Fruit fly (Drosophila melanogaster) whole organism, embryonic: ENCODE data around the gene CG8907.
A peak's percentile ranks its signal among the peaks of the same experiment; 100 is the strongest.

ENCODE experiments used
- B-H1 ChIP-seq: fragments of 200-800 bp; sonication (Bioruptor generic); IDR thresholded peaks from 3 replicates; pipeline ENCODE4 v1.3.6; 2022; ENCODE audit warnings: missing biosample characterization, missing genetic modification characterization
- Blimp-1 ChIP-seq: fragments of 200-800 bp; sonication (Bioruptor generic); optimal IDR thresholded peaks from 3 replicates; lab custom pipeline; 2018; ENCODE audit warnings: missing biosample characterization, missing genetic modification characterization, mild to moderate bottlenecking, moderate library complexity, missing genetic modification reagents
- CG14965 ChIP-seq: fragments of 200-800 bp; sonication (Bioruptor generic); optimal IDR thresholded peaks from 2 replicates; lab custom pipeline; 2016; ENCODE audit warnings: missing biosample characterization, missing genetic modification characterization, borderline replicate concordance
- CG1602 ChIP-seq: fragments of 200-800 bp; sonication (Bioruptor generic); optimal IDR thresholded peaks from 3 replicates; lab custom pipeline; 2016; ENCODE audit warnings: missing biosample characterization, missing genetic modification characterization
- CG16813 ChIP-seq: fragments of 200-800 bp; sonication (Bioruptor generic); IDR thresholded peaks from 3 replicates; pipeline ENCODE4 v1.3.6; 2022; ENCODE audit warnings: missing biosample characterization, missing genetic modification characterization; ENCODE audit not compliant: partially characterized antibody
- CG17186 ChIP-seq: fragments of 200-800 bp; sonication (Bioruptor generic); optimal IDR thresholded peaks from 3 replicates; lab custom pipeline; 2017; ENCODE audit warnings: missing biosample characterization, missing genetic modification reagents, missing genetic modification characterization
- CG2678 ChIP-seq: fragments of 200-800 bp; sonication (Bioruptor generic); optimal IDR thresholded peaks from 3 replicates; lab custom pipeline; 2019; ENCODE audit warnings: missing biosample characterization, mild to moderate bottlenecking, missing genetic modification characterization, moderate library complexity
- CG34422 ChIP-seq: fragments of 200-800 bp; sonication (Bioruptor generic); IDR thresholded peaks from 3 replicates; pipeline ENCODE4 v1.3.6; 2022; ENCODE audit warnings: missing biosample characterization, missing genetic modification characterization
- CG3838 ChIP-seq: fragments of 200-800 bp; sonication (Bioruptor generic); optimal IDR thresholded peaks from 3 replicates; lab custom pipeline; 2016; ENCODE audit warnings: missing biosample characterization, missing genetic modification characterization
- CG4707 ChIP-seq: fragments of 200-800 bp; sonication (Bioruptor generic); optimal IDR thresholded peaks from 2 replicates; lab custom pipeline; 2018; ENCODE audit warnings: missing biosample characterization, mild to moderate bottlenecking, missing genetic modification characterization, moderate library complexity
- CG4820 ChIP-seq: fragments of 200-800 bp; sonication (Bioruptor generic); optimal IDR thresholded peaks from 3 replicates; lab custom pipeline; 2016; ENCODE audit warnings: missing biosample characterization, missing genetic modification characterization
- CG6813 ChIP-seq: fragments of 200-800 bp; sonication (Bioruptor generic); optimal IDR thresholded peaks from 2 replicates; lab custom pipeline; 2017; ENCODE audit warnings: missing biosample characterization, missing genetic modification characterization, mild to moderate bottlenecking, moderate library complexity, missing genetic modification reagents
- CG7556 ChIP-seq: fragments of 200-800 bp; sonication (Bioruptor generic); optimal IDR thresholded peaks from 2 replicates; lab custom pipeline; 2017; ENCODE audit warnings: missing biosample characterization, mild to moderate bottlenecking, missing genetic modification characterization
- CG9437 ChIP-seq: fragments of 200-800 bp; sonication (Bioruptor generic); optimal IDR thresholded peaks from 2 replicates; lab custom pipeline; 2018; ENCODE audit warnings: missing biosample characterization, mild to moderate bottlenecking, missing genetic modification characterization
- D19B ChIP-seq: fragments of 200-800 bp; sonication (Bioruptor generic); optimal IDR thresholded peaks from 2 replicates; lab custom pipeline; 2017; ENCODE audit warnings: missing biosample characterization, mild to moderate bottlenecking, missing genetic modification characterization
- Dek ChIP-seq: fragments of 200-800 bp; sonication (Bioruptor generic); optimal IDR thresholded peaks from 3 replicates; lab custom pipeline; 2019; ENCODE audit warnings: missing biosample characterization, mild to moderate bottlenecking, missing genetic modification characterization, moderate library complexity
- Dll ChIP-seq: fragments of 200-800 bp; sonication (Bioruptor generic); IDR thresholded peaks from 4 replicates; pipeline ENCODE4 v1.3.6; 2022; ENCODE audit warnings: missing biosample characterization, missing genetic modification characterization; ENCODE audit not compliant: partially characterized antibody
- Drgx ChIP-seq: fragments of 200-800 bp; sonication (Bioruptor generic); IDR thresholded peaks from 2 replicates; pipeline ENCODE4 v1.3.6; 2022; ENCODE audit warnings: missing biosample characterization, missing genetic modification characterization
- E2f2 ChIP-seq: fragments of 200-800 bp; sonication (Bioruptor generic); IDR thresholded peaks from 2 replicates; pipeline ENCODE4 v1.3.6; 2022; ENCODE audit warnings: missing biosample characterization, missing genetic modification characterization
- Ets65A ChIP-seq: fragments of 200-800 bp; sonication (Bioruptor generic); peaks from one replicate; lab custom pipeline; 2016; ENCODE audit warnings: missing biosample characterization, missing genetic modification characterization
- Fer2 ChIP-seq: fragments of 200-800 bp; sonication (Bioruptor generic); optimal IDR thresholded peaks from 2 replicates; lab custom pipeline; 2018; ENCODE audit warnings: missing biosample characterization, mild to moderate bottlenecking, missing genetic modification characterization, moderate library complexity
- HmgD ChIP-seq: fragments of 200-800 bp; sonication (Bioruptor generic); optimal IDR thresholded peaks from 3 replicates; lab custom pipeline; 2016; ENCODE audit warnings: missing biosample characterization, missing genetic modification characterization
- Hmr ChIP-seq: fragments of 200-800 bp; sonication (Bioruptor generic); optimal IDR thresholded peaks from 3 replicates; lab custom pipeline; 2017; ENCODE audit warnings: mild to moderate bottlenecking, missing biosample characterization, missing genetic modification reagents, missing genetic modification characterization
- Hr3 ChIP-seq: fragments of 200-800 bp; sonication (Bioruptor generic); optimal IDR thresholded peaks from 3 replicates; lab custom pipeline; 2016; ENCODE audit warnings: missing biosample characterization, missing genetic modification characterization
- MESR4 ChIP-seq: fragments of 200-800 bp; sonication (Bioruptor generic); optimal IDR thresholded peaks from 2 replicates; lab custom pipeline; 2018; ENCODE audit warnings: missing biosample characterization, mild to moderate bottlenecking, missing genetic modification characterization, moderate library complexity
- Mes4 ChIP-seq: fragments of 200-800 bp; sonication (Bioruptor generic); optimal IDR thresholded peaks from 2 replicates; lab custom pipeline; 2016; ENCODE audit warnings: missing biosample characterization, missing genetic modification characterization
- Ssrp ChIP-seq: fragments of 200-800 bp; sonication (Bioruptor generic); optimal IDR thresholded peaks from 2 replicates; lab custom pipeline; 2018; ENCODE audit warnings: missing biosample characterization, mild to moderate bottlenecking, missing genetic modification characterization, moderate library complexity
- Usf ChIP-seq: fragments of 200-800 bp; sonication (Bioruptor generic); optimal IDR thresholded peaks from 2 replicates; lab custom pipeline; 2017; ENCODE audit warnings: missing genotype, missing biosample characterization, missing genetic modification characterization
- ase ChIP-seq: fragments of 200-800 bp; sonication (Bioruptor generic); IDR thresholded peaks from 3 replicates; pipeline ENCODE4 v1.3.6; 2022; ENCODE audit warnings: missing biosample characterization, missing genetic modification characterization
- az2 ChIP-seq: fragments of 200-800 bp; sonication (Bioruptor generic); optimal IDR thresholded peaks from 3 replicates; lab custom pipeline; 2016; ENCODE audit warnings: missing biosample characterization, missing genetic modification characterization
- bowl ChIP-seq: fragments of 200-800 bp; sonication (Bioruptor generic); IDR thresholded peaks from 2 replicates; pipeline ENCODE4 v1.3.6; 2022; ENCODE audit warnings: missing biosample characterization, missing genetic modification characterization
- bsh ChIP-seq, 2 experiments: fragments of 200-800 bp; sonication (Bioruptor generic); optimal IDR thresholded peaks; 2 replicates each; lab custom pipeline; 2017 to 2018; ENCODE audit warnings: mild to moderate bottlenecking in 2 of 2, missing biosample characterization in 2 of 2, missing genetic modification characterization in 2 of 2, moderate library complexity in 1 of 2
- crc ChIP-seq: fragments of 200-800 bp; sonication (Bioruptor generic); optimal IDR thresholded peaks from 2 replicates; lab custom pipeline; 2016; ENCODE audit warnings: missing biosample characterization, missing genetic modification characterization
- ewg ChIP-seq: fragments of 200-800 bp; sonication (Bioruptor generic); optimal IDR thresholded peaks from 3 replicates; lab custom pipeline; 2017; ENCODE audit warnings: mild to moderate bottlenecking, missing biosample characterization, missing genetic modification reagents, missing genetic modification characterization
- gsb-n ChIP-seq: fragments of 200-800 bp; sonication (Bioruptor generic); optimal IDR thresholded peaks from 3 replicates; lab custom pipeline; 2018; ENCODE audit warnings: missing biosample characterization, mild to moderate bottlenecking, missing genetic modification characterization
- mirr ChIP-seq: fragments of 200-800 bp; sonication (Bioruptor generic); optimal IDR thresholded peaks from 3 replicates; lab custom pipeline; 2018; ENCODE audit warnings: missing biosample characterization, mild to moderate bottlenecking, missing genetic modification characterization
- nom ChIP-seq: fragments of 200-800 bp; sonication (Bioruptor generic); optimal IDR thresholded peaks from 2 replicates; lab custom pipeline; 2017; ENCODE audit warnings: missing biosample characterization, missing genetic modification characterization, mild to moderate bottlenecking, moderate library complexity, missing genetic modification reagents
- oc ChIP-seq: fragments of 200-800 bp; sonication (Bioruptor generic); optimal IDR thresholded peaks from 2 replicates; lab custom pipeline; 2018; ENCODE audit warnings: missing biosample characterization, mild to moderate bottlenecking, missing genetic modification characterization, moderate library complexity
- onecut ChIP-seq: fragments of 200-800 bp; sonication (Bioruptor generic); IDR thresholded peaks from 2 replicates; pipeline ENCODE4 v1.3.6; 2022; ENCODE audit warnings: missing biosample characterization, missing genetic modification characterization
- pan ChIP-seq, 4 experiments: fragments of >200 bp in 3 of 4; fragments of 200-800 bp in 1 of 4; sonication (Bioruptor generic) in 1 of 4; optimal IDR thresholded peaks in 3 of 4; IDR thresholded peaks in 1 of 4; 2 replicates each; pipeline versions ENCODE4 v1.3.6 to Lab custom; 2017 to 2022; ENCODE audit warnings: missing biosample characterization in 2 of 4, missing genetic modification characterization in 2 of 4, mixed read lengths in 1 of 4
- sr ChIP-seq: fragments of 200-800 bp; sonication (Bioruptor generic); IDR thresholded peaks from 3 replicates; pipeline ENCODE4 v1.3.6; 2022; ENCODE audit warnings: missing biosample characterization, missing genetic modification characterization
- trem ChIP-seq: fragments of 200-800 bp; optimal IDR thresholded peaks from 3 replicates; lab custom pipeline; 2019; ENCODE audit warnings: missing biosample characterization, mild to moderate bottlenecking, missing genetic modification characterization, moderate library complexity
- usp ChIP-seq: fragments of >200 bp; optimal IDR thresholded peaks from 2 replicates; lab custom pipeline; 2017; ENCODE audit warnings: missing biosample characterization, missing genetic modification characterization

Gene CG8907

DNA sequence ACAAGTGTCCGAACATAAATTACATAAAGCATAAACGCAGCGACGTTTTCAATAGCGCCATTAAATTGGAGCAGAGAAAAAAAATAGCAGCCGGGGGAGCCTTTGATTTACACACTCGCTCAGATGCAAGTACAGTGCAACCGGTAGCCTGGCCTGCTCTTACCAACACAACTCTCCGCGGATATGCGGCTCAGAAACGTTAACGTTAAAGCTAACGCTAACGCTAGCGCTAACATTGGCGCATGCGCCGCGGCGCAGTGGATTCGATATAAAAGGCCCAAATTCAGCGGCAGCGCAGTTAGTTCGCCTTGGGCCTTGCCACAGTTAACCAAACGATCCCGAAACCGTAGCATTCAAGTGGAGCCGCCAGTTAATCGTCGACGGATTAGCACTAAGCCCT lies 6.2 kb downstream of the CG8907 start, which contains the start of gene Pxd:
Pxd (plus strand) TSS at position 301 of the 400 bp plus-strand sequence.
- TF ChIP-seq CG6813 (GFP tag; lab: Kevin White, UChicago): no peak
- TF ChIP-seq ewg (GFP tag; lab: Kevin White, UChicago): peak; percentile 8

DNA sequence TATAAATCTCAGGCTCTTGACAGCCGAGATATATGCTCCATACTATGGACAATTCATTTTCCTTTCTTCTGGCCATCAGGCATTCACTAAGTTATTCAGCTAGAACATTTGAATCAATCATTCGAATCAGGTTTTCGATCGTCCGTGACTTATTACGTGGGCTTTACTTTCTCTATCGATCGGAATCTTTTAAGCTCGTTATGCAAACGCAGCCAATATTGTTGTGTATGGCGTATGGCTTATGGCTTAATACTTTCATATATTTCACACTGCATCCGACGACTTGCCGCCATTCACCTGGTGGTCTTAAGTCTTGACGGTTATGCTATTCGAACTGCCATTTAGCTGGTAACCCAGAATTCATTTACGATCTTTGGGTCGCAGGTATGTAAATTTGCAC lies 8.1 kb downstream of the CG8907 start:
- no peak for TF ChIP-seq CG9437 (GFP tag; lab: Kevin White, UChicago)
- TF ChIP-seq Blimp-1 (GFP tag; lab: Kevin White, UChicago): peak; percentile 64
- TF ChIP-seq onecut (GFP tag; lab: Robert Waterston, UW): peak; percentile 37
- peak; percentile 71 for TF ChIP-seq oc (tag; lab: Kevin White, UChicago)
- TF ChIP-seq, all 482 proteins: peak for 3

DNA sequence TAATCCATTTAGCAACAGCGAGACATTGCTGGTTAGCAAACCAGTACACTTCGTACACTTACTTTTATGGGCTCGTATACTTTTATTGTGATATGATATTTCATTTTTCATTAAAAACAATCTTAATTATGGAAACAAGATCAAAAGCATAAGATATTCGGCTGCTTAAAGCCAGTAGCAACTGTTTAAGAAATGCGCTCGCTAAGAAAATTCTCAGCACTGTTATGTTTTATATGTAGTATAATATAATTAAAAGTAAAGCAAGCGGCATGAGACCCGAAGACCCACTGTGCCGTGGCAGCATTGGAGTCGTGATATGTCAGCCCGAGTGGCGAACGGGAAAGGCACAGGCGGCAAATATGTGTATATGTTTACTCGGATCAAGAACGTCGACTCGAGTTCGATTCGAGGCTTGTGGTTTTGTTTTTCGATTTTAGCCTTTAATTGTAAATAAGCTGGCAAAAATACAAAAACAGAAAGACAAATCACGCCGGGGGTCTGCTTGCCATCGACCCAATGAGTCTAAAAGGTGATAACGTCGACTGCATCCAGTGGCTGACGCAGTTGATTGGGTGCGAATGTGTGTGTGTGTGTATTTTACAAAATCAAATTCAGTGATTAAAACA lies 10.9 kb downstream of the CG8907 start:
- TF ChIP-seq Ets65A (GFP tag; lab: Kevin White, UChicago): peak; percentile 55
- TF ChIP-seq CG2678: no peak
- TF ChIP-seq, all 482 proteins: peak for 1

DNA sequence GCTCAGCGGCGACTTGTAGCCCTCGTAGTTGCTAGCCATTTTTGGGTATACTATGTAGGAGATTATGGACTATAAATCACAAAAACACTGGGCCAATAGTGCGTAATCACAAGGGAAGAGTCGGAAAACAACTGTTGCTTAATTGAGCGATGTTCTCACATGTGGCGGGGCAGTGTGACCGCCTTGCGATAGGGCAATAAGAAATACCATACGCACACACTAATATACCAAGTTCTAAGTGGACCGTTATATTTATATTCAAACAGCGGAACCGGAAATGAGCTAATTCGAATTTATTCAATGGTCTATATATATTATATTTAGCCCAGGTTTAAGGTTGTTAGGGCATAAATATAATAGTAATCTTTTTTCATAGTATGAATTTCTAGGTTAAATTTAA lies 12.9 kb downstream of the CG8907 start, which contains the start of gene Adsl:
Adsl (minus strand) TSS at position 165 of the 400 bp plus-strand sequence.
- TF ChIP-seq Hr3 (GFP tag; lab: Kevin White, UChicago): no peak
- TF ChIP-seq pan (optimal IDR thresholded peaks at IDR 0.05; lab: Kevin White, UChicago): no peak
- peak in 1 of 2 experiments; percentile 65 for TF ChIP-seq pan (GFP tag; optimal IDR thresholded peaks at IDR 0.05 in 1 of 2, IDR thresholded peaks at IDR 0.05 in 1 of 2)
- TF ChIP-seq Fer2 (tag; lab: Kevin White, UChicago): peak; percentile 56
- TF ChIP-seq MESR4 (GFP tag; lab: Kevin White, UChicago): peak; percentile 78
- TF ChIP-seq Ssrp (tag; lab: Kevin White, UChicago): no peak
- TF ChIP-seq nom (GFP tag; lab: Kevin White, UChicago): no peak
- 0 out of 4 replicates have a peak, but pooled peaks have one; percentile 49 for TF ChIP-seq Dll (GFP tag; lab: Robert Waterston, UW)
- no peak for TF ChIP-seq crc
- peak; percentile 83 for TF ChIP-seq gsb-n (tag; lab: Kevin White, UChicago)
- TF ChIP-seq E2f2 (GFP tag; lab: Robert Waterston, UW): peak; percentile 68
- no peak for TF ChIP-seq CG16813 (GFP tag; lab: Robert Waterston, UW)
- peak; percentile 42; the same call in 1 of the 3 replicates for TF ChIP-seq CG34422
- peak; percentile 83 for TF ChIP-seq Hmr (GFP tag; lab: Kevin White, UChicago)
- peak; percentile 37 for TF ChIP-seq CG4820
- TF ChIP-seq CG14965 (GFP tag; lab: Kevin White, UChicago): no peak
- TF ChIP-seq Mes4 (GFP tag; lab: Kevin White, UChicago): peak; percentile 45
- peak; percentile 84 for TF ChIP-seq trem (tag; lab: Kevin White, UChicago)
- TF ChIP-seq Blimp-1 (GFP tag; lab: Kevin White, UChicago): no peak
- TF ChIP-seq CG7556 (GFP tag; lab: Kevin White, UChicago): no peak
- TF ChIP-seq CG1602: no peak
- no peak for TF ChIP-seq CG3838 (GFP tag; lab: Kevin White, UChicago)
- no peak; the same call in 2 of the 3 replicates for TF ChIP-seq B-H1 (GFP tag; lab: Robert Waterston, UW)
- no peak for TF ChIP-seq Dek
- TF ChIP-seq sr (GFP tag; lab: Robert Waterston, UW): no peak
- TF ChIP-seq bsh (GFP tag; optimal IDR thresholded peaks at IDR 0.05; lab: Kevin White, UChicago): no peak
- no peak for TF ChIP-seq Usf (GFP tag; lab: Kevin White, UChicago)
- no peak for TF ChIP-seq ase (GFP tag; lab: Robert Waterston, UW)
- peak; percentile 32 for TF ChIP-seq az2 (GFP tag; lab: Kevin White, UChicago)
- peak; percentile 21 for TF ChIP-seq D19B
- TF ChIP-seq mirr (GFP tag; lab: Kevin White, UChicago): peak; percentile 30
- peak; percentile 75 for TF ChIP-seq CG4707 (GFP tag; lab: Kevin White, UChicago)
- peak; percentile 60 for TF ChIP-seq CG17186 (GFP tag; lab: Kevin White, UChicago)
- no peak for TF ChIP-seq bowl (GFP tag; lab: Robert Waterston, UW)
- no peak for TF ChIP-seq HmgD
- no peak for TF ChIP-seq Drgx (GFP tag; lab: Robert Waterston, UW)
- TF ChIP-seq usp (GFP tag; lab: Kevin White, UChicago): no peak
